Worm (Caenorhabditis elegans): ENCODE results near the gene col-96.

DNA sequence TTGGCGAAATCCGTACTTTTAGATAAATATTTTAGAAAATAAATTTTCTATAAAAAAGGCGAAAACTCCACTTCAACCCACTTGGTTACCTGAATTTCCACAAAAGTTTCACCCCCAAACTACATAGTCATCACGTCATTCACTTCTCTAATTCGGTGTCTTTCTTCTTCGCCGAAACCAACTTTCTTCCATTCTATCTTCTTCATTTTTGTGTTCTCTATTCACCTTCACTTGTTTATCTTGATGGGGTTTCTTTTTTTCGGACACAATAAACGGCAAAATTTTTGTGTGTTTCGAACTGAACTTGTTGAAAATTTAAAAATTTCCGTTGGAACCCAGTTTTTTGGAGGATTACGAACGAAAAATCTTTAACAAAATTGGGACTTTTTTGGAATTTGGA, 39.7 kb downstream of the col-96 start:
- no peak for TF ChIP-seq flt-1 (GFP tag; IDR thresholded peaks at IDR 0.05)
- no peak for TF ChIP-seq med-1 (GFP tag; optimal IDR thresholded peaks at IDR 0.05; ENCODE audit: insufficient read depth)
- TF ChIP-seq ref-1 (GFP tag; conservative IDR thresholded peaks at IDR 0.05), result no peak
- no peak for TF ChIP-seq ztf-29 (GFP tag; IDR thresholded peaks at IDR 0.05)
- TF ChIP-seq klf-2 (GFP tag; conservative IDR thresholded peaks at IDR 0.05), result no peak
- TF ChIP-seq tab-1 (GFP tag; IDR thresholded peaks at IDR 0.05), result no peak
- no peak for TF ChIP-seq cog-1 (tag; optimal IDR thresholded peaks at IDR 0.05)
- TF ChIP-seq ztf-23 (GFP tag; IDR thresholded peaks at IDR 0.05), result no peak
